Worm (Caenorhabditis elegans): ENCODE measurements around the gene Y111B2A.2.

DNA sequence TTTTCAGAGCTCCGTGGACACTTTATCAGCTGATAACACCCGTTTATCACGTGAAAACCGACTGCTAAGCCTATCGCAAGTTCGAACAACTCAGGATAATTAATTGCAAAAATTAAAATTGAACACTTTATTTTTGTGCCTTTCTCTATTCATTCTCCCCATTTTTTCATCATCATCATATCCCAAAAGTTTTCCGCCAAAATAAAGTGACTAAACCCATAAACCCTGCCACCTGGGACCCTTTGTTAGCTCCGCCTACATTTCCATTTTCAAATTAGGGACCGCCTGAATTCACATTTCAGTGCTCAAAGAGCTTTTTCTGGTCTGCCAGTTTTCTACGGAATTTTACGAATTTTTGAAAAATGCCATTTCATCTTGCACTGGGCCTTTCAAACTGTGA is 11.5 kb upstream of the Y111B2A.2 start, which contains the start of gene arrd-16:
- TF ChIP-seq T22C8.4 (GFP tag; IDR thresholded peaks at IDR 0.05) (no peak), klf-2 (GFP tag; conservative IDR thresholded peaks at IDR 0.05) (no peak), cog-1 (tag; optimal IDR thresholded peaks at IDR 0.05) (no peak), ztf-29 (GFP tag; IDR thresholded peaks at IDR 0.05) (no peak), ref-1 (GFP tag; conservative IDR thresholded peaks at IDR 0.05) (no peak), tab-1 (GFP tag; IDR thresholded peaks at IDR 0.05) (no peak), flt-1 (GFP tag; IDR thresholded peaks at IDR 0.05) (no peak)

Data from whole organism, midembryonic.